Fruit fly (Drosophila melanogaster): Measurements from ENCODE around the gene CG14314.

- TF ChIP-seq h (optimal IDR thresholded peaks at IDR 0.05): no peak
- no peak for TF ChIP-seq Myc (optimal IDR thresholded peaks at IDR 0.05)
- TF ChIP-seq psq (optimal IDR thresholded peaks at IDR 0.05): no peak
These were observed 48.8 kb upstream of the CG14314 start, which contains the start of the genes CG7215 and Prx5 for dm6 chr3R:18167173-18167415.
